Fruit fly (Drosophila melanogaster): ENCODE results near the gene if.
A peak's percentile ranks its signal among the peaks of the same experiment; 100 is the strongest.

if gene

DNA sequence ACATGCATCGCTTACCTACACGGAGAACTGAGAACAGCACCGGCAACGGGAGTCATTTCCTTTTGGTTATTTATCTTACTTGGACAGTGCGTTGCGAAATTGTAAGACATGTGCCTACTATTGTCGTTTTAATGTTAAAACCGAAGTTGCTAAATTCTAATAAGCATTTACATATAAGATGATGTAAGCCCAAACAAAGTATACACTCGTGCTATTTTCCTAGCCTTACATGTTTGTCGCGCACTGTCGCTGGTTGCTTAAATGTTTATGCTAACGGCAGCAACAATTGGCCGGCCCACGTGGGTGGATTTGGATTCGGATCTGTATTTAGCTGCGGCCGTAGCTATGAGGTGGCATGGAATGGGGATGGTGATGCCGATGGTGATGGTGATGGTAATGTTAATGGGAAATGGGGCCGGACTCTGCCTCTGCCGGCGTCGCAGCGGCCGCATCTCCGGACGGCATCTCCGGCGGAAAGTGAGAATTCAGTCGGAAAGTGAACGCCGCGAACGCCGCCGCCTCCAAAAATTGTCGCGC lies 28.0 kb upstream of the if start, which contains the start of gene CG4829 (continued):
- TF ChIP-seq ewg (GFP tag; optimal IDR thresholded peaks at IDR 0.05), result peak; percentile 77
- peak; percentile 73; the same call in 1 of the 3 replicates for TF ChIP-seq C15 (GFP tag; IDR thresholded peaks at IDR 0.05)
- peak; percentile 51; the same call in 1 of the 2 replicates for TF ChIP-seq peb (GFP tag; IDR thresholded peaks at IDR 0.05)
- peak; percentile 88 to 89 for TF ChIP-seq chif (GFP tag; optimal IDR thresholded peaks at IDR 0.05)
- TF ChIP-seq CG4328 (GFP tag; optimal IDR thresholded peaks at IDR 0.05), result peak; percentile 81
- TF ChIP-seq Optix (GFP tag; IDR thresholded peaks at IDR 0.05), result peak; percentile 83; the same call in 2 of the 3 replicates
- peak; percentile 44 for TF ChIP-seq Lhr (GFP tag; optimal IDR thresholded peaks at IDR 0.05)
- TF ChIP-seq CG18476 (GFP tag; optimal IDR thresholded peaks at IDR 0.05), result peak; percentile 77
- peak; percentile 46 for TF ChIP-seq trh (GFP tag; optimal IDR thresholded peaks at IDR 0.05)
- TF ChIP-seq Oli (tag; optimal IDR thresholded peaks at IDR 0.05), result peak; percentile 91
- TF ChIP-seq zen2 (GFP tag; IDR thresholded peaks at IDR 0.05; ENCODE audit: partially characterized antibody), result no peak
- TF ChIP-seq nau (GFP tag; optimal IDR thresholded peaks at IDR 0.05), result peak; percentile 79
- TF ChIP-seq tup (GFP tag; optimal IDR thresholded peaks at IDR 0.05), result peak; percentile 40
- TF ChIP-seq Dip3 (GFP tag; optimal IDR thresholded peaks at IDR 0.05), result peak; percentile 74
- peak; percentile 92 for TF ChIP-seq CG7839 (tag; optimal IDR thresholded peaks at IDR 0.05)
- TF ChIP-seq tio (GFP tag; optimal IDR thresholded peaks at IDR 0.05), result peak; percentile 75
- TF ChIP-seq CG10979 (tag; optimal IDR thresholded peaks at IDR 0.05), result peak; percentile 88
- TF ChIP-seq wor (GFP tag; IDR thresholded peaks at IDR 0.05), result peak; percentile 67
- peak; percentile 91 for TF ChIP-seq Fer3 (tag; optimal IDR thresholded peaks at IDR 0.05)
- peak; percentile 69 for TF ChIP-seq CG11560 (tag; IDR thresholded peaks at IDR 0.05)
- TF ChIP-seq gt (GFP tag; IDR thresholded peaks at IDR 0.05), result no peak; the same call in 1 of the 2 replicates
- peak; percentile 92 for TF ChIP-seq kah (GFP tag; optimal IDR thresholded peaks at IDR 0.05)
- TF ChIP-seq CG15269 (tag; optimal IDR thresholded peaks at IDR 0.05), result peak; percentile 93
- peak; percentile 63 for TF ChIP-seq Deaf1 (tag; optimal IDR thresholded peaks at IDR 0.05)
- peak; percentile 66 for TF ChIP-seq CHES-1-like (GFP tag; optimal IDR thresholded peaks at IDR 0.05)
- no peak for TF ChIP-seq fd102C (GFP tag; optimal IDR thresholded peaks at IDR 0.05)
- no peak for TF ChIP-seq GATAe (GFP tag; conservative IDR thresholded peaks at IDR 0.05)
- peak; percentile 72 for TF ChIP-seq twi (tag; optimal IDR thresholded peaks at IDR 0.05)
- peak; percentile 67 for TF ChIP-seq gcm2 (GFP tag; optimal IDR thresholded peaks at IDR 0.05)
- TF ChIP-seq Sry-β (GFP tag; optimal IDR thresholded peaks at IDR 0.05), result peak; percentile 6
- TF ChIP-seq CG31441 (GFP tag; IDR thresholded peaks at IDR 0.05), result peak; percentile 93
- peak; percentile 70 for TF ChIP-seq CG43689 (GFP tag; IDR thresholded peaks at IDR 0.05)
- peak; percentile 82 for TF ChIP-seq CG31365 (tag; optimal IDR thresholded peaks at IDR 0.05)
- TF ChIP-seq CG1602 (GFP tag; optimal IDR thresholded peaks at IDR 0.05), result peak; percentile 75
- TF ChIP-seq CG8924 (tag; optimal IDR thresholded peaks at IDR 0.05), result peak; percentile 92
- TF ChIP-seq CG10543 (GFP tag; optimal IDR thresholded peaks at IDR 0.05), result peak; percentile 84
- TF ChIP-seq Abd-B (GFP tag; optimal IDR thresholded peaks at IDR 0.05), result peak; percentile 69
- TF ChIP-seq CG8359 (GFP tag; optimal IDR thresholded peaks at IDR 0.05; ENCODE audit: borderline replicate concordance), result peak; percentile 69
- peak; percentile 44 for TF ChIP-seq CG31388 (GFP tag; optimal IDR thresholded peaks at IDR 0.05)
- peak; percentile 90 for TF ChIP-seq ATbp (GFP tag; optimal IDR thresholded peaks at IDR 0.05)
- TF ChIP-seq CG15696 (tag; optimal IDR thresholded peaks at IDR 0.05), result peak; percentile 73
- TF ChIP-seq cg (GFP tag; optimal IDR thresholded peaks at IDR 0.05), result no peak
- peak; percentile 91 for TF ChIP-seq gem (tag; optimal IDR thresholded peaks at IDR 0.05)
- TF ChIP-seq jigr1 (GFP tag; IDR thresholded peaks at IDR 0.05), result peak; percentile 77
- peak; percentile 86 for TF ChIP-seq Meics (GFP tag; optimal IDR thresholded peaks at IDR 0.05)
- TF ChIP-seq Vsx1 (GFP tag; optimal IDR thresholded peaks at IDR 0.05), result peak; percentile 67
- peak; percentile 93 for TF ChIP-seq ci (GFP tag; IDR thresholded peaks at IDR 0.05)
- TF ChIP-seq E2f2 (GFP tag; IDR thresholded peaks at IDR 0.05), result peak; percentile 65
- peak; percentile 84 for TF ChIP-seq CG8089 (GFP tag; optimal IDR thresholded peaks at IDR 0.05)
